Worm (Caenorhabditis elegans) whole organism, late embryonic: ENCODE measurements around the gene T10B9.9.
A peak's percentile ranks its signal among the peaks of the same experiment; 100 is the strongest.

Experiments used
- C08G9.2 ChIP-seq: sonication (generic microtip); optimal IDR thresholded peaks from 2 replicates; lab custom pipeline; 2016; ENCODE audit warnings: mild to moderate bottlenecking, missing genetic modification characterization, moderate library complexity, missing compliant biosample characterization
- F13H6.1 ChIP-seq: sonication (generic microtip); optimal IDR thresholded peaks from 2 replicates; lab custom pipeline; 2016; ENCODE audit warnings: missing genetic modification characterization, missing compliant biosample characterization
- K02D7.2 ChIP-seq: sonication (generic microtip); optimal IDR thresholded peaks from 2 replicates; lab custom pipeline; 2017; ENCODE audit warnings: mild to moderate bottlenecking, missing genetic modification characterization, missing compliant biosample characterization
- K09A11.1 ChIP-seq: sonication (generic microtip); optimal IDR thresholded peaks from 2 replicates; lab custom pipeline; 2017; ENCODE audit warnings: antibody characterized with exemption, mild to moderate bottlenecking, missing genetic modification characterization, missing compliant biosample characterization; ENCODE audit not compliant: insufficient read depth
- T23F11.4 ChIP-seq: fragments of 200-800 bp; sonication (Bioruptor generic); optimal IDR thresholded peaks from 2 replicates; lab custom pipeline; 2018; ENCODE audit warnings: mild to moderate bottlenecking, missing genetic modification characterization, missing compliant biosample characterization
- Y22D7AL.16 ChIP-seq: sonication (generic microtip); optimal IDR thresholded peaks from 2 replicates; lab custom pipeline; 2016; ENCODE audit warnings: missing genetic modification characterization, missing compliant biosample characterization
- ama-1 ChIP-seq: fragments of 150-350 bp; optimal IDR thresholded peaks from 2 replicates; lab custom pipeline; 2014
- ceh-14 ChIP-seq: sonication (generic microtip); optimal IDR thresholded peaks from 2 replicates; lab custom pipeline; 2016; ENCODE audit warnings: missing genotype, missing genetic modification characterization, missing compliant biosample characterization
- ceh-19 ChIP-seq: fragments of 200-800 bp; sonication (Bioruptor generic); optimal IDR thresholded peaks from 2 replicates; lab custom pipeline; 2018; ENCODE audit warnings: mild to moderate bottlenecking, missing genetic modification characterization, missing compliant biosample characterization
- ceh-2 ChIP-seq: sonication (generic microtip); optimal IDR thresholded peaks from 2 replicates; lab custom pipeline; 2016; ENCODE audit warnings: missing genotype, missing genetic modification characterization, missing compliant biosample characterization
- ceh-24 ChIP-seq: sonication (generic microtip); optimal IDR thresholded peaks from 2 replicates; lab custom pipeline; 2016; ENCODE audit warnings: mild to moderate bottlenecking, missing genetic modification characterization, missing compliant biosample characterization
- ceh-30 ChIP-seq: fragments of 150-350 bp; optimal IDR thresholded peaks from 2 replicates; lab custom pipeline; 2014; ENCODE audit warnings: missing biosample characterization, missing genetic modification characterization
- ceh-34 ChIP-seq: sonication (generic microtip); optimal IDR thresholded peaks from 2 replicates; lab custom pipeline; 2016; ENCODE audit warnings: mild to moderate bottlenecking, missing genetic modification characterization, missing compliant biosample characterization
- ceh-48 ChIP-seq: sonication (generic microtip); optimal IDR thresholded peaks from 2 replicates; lab custom pipeline; 2016; ENCODE audit warnings: missing genetic modification characterization, inconsistent platforms, missing compliant biosample characterization
- ceh-6 ChIP-seq: fragments of 200-800 bp; sonication (Bioruptor generic); optimal IDR thresholded peaks from 2 replicates; lab custom pipeline; 2018; ENCODE audit warnings: mild to moderate bottlenecking, missing genetic modification characterization, missing compliant biosample characterization
- che-1 ChIP-seq: sonication (generic microtip); optimal IDR thresholded peaks from 2 replicates; lab custom pipeline; 2016; ENCODE audit warnings: mild to moderate bottlenecking, missing genetic modification characterization, missing compliant biosample characterization
- dmd-4 ChIP-seq: sonication (generic microtip); optimal IDR thresholded peaks from 2 replicates; lab custom pipeline; 2016; ENCODE audit warnings: borderline replicate concordance, missing genetic modification characterization, missing compliant biosample characterization
- dve-1 ChIP-seq: sonication (generic microtip); optimal IDR thresholded peaks from 2 replicates; lab custom pipeline; 2017; ENCODE audit warnings: antibody characterized with exemption, mild to moderate bottlenecking, missing genetic modification characterization, missing compliant biosample characterization
- elt-2 ChIP-seq: sonication (generic microtip); optimal IDR thresholded peaks from 2 replicates; lab custom pipeline; 2016; ENCODE audit warnings: missing genetic modification reagents, missing genetic modification characterization, missing compliant biosample characterization
- elt-4 ChIP-seq: sonication (generic microtip); optimal IDR thresholded peaks from 2 replicates; lab custom pipeline; 2016; ENCODE audit warnings: missing genetic modification characterization, missing compliant biosample characterization
- ets-4 ChIP-seq: sonication (generic microtip); optimal IDR thresholded peaks from 2 replicates; lab custom pipeline; 2016; ENCODE audit warnings: missing genetic modification characterization, missing compliant biosample characterization
- eyg-1 ChIP-seq: sonication (generic microtip); optimal IDR thresholded peaks from 2 replicates; lab custom pipeline; 2016; ENCODE audit warnings: missing genotype, missing genetic modification characterization, missing compliant biosample characterization
- fkh-6 ChIP-seq: sonication (generic microtip); optimal IDR thresholded peaks from 2 replicates; lab custom pipeline; 2016; ENCODE audit warnings: missing genetic modification characterization, missing compliant biosample characterization
- gmeb-2 ChIP-seq: sonication (generic microtip); optimal IDR thresholded peaks from 2 replicates; lab custom pipeline; 2016; ENCODE audit warnings: missing genetic modification characterization, inconsistent platforms, missing compliant biosample characterization
- hlh-13 ChIP-seq: fragments of 200-800 bp; sonication (Bioruptor generic); optimal IDR thresholded peaks from 2 replicates; lab custom pipeline; 2018; ENCODE audit warnings: mild to moderate bottlenecking, missing genetic modification characterization, missing compliant biosample characterization
- hlh-15 ChIP-seq: sonication (generic microtip); optimal IDR thresholded peaks from 2 replicates; lab custom pipeline; 2016; ENCODE audit warnings: missing genetic modification characterization, missing compliant biosample characterization
- hlh-30 ChIP-seq: sonication (generic microtip); optimal IDR thresholded peaks from 2 replicates; lab custom pipeline; 2017; ENCODE audit warnings: antibody characterized with exemption, missing genetic modification characterization, missing compliant biosample characterization; ENCODE audit not compliant: insufficient read depth
- hlh-6 ChIP-seq: sonication (generic microtip); optimal IDR thresholded peaks from 2 replicates; lab custom pipeline; 2016; ENCODE audit warnings: missing genotype, missing genetic modification characterization, missing compliant biosample characterization
- lin-11 ChIP-seq: fragments of 200-800 bp; sonication (Bioruptor generic); optimal IDR thresholded peaks from 2 replicates; lab custom pipeline; 2018; ENCODE audit warnings: mild to moderate bottlenecking, missing genetic modification characterization, missing compliant biosample characterization
- madf-2 ChIP-seq: sonication (generic microtip); optimal IDR thresholded peaks from 2 replicates; lab custom pipeline; 2017; ENCODE audit warnings: missing genetic modification characterization, missing compliant biosample characterization
- mec-3 ChIP-seq: sonication (generic microtip); optimal IDR thresholded peaks from 2 replicates; lab custom pipeline; 2016; ENCODE audit warnings: borderline replicate concordance, missing genetic modification characterization, missing compliant biosample characterization
- nfya-1 ChIP-seq: sonication (generic microtip); optimal IDR thresholded peaks from 2 replicates; lab custom pipeline; 2017; ENCODE audit warnings: missing genetic modification characterization, mild to moderate bottlenecking, missing compliant biosample characterization, antibody characterized with exemption, moderate library complexity
- nhr-11 ChIP-seq: fragments of 150-350 bp; optimal IDR thresholded peaks from 2 replicates; lab custom pipeline; 2014; ENCODE audit warnings: missing biosample characterization, missing genetic modification characterization
- pat-9 ChIP-seq: fragments of 200-800 bp; sonication (Bioruptor generic); optimal IDR thresholded peaks from 2 replicates; lab custom pipeline; 2018; ENCODE audit warnings: mild to moderate bottlenecking, missing genetic modification characterization, moderate library complexity, missing compliant biosample characterization
- pha-4 ChIP-seq: fragments of 150-350 bp; optimal IDR thresholded peaks from 2 replicates; lab custom pipeline; 2018; ENCODE audit warnings: missing biosample characterization, missing genetic modification reagents, missing genetic modification characterization
- pqm-1 ChIP-seq: sonication (generic microtip); optimal IDR thresholded peaks from 2 replicates; lab custom pipeline; 2016; ENCODE audit warnings: missing genetic modification characterization, missing compliant biosample characterization
- pros-1 ChIP-seq: fragments of 150-350 bp; optimal IDR thresholded peaks from 2 replicates; lab custom pipeline; 2014; ENCODE audit warnings: missing biosample characterization, missing genetic modification reagents, missing genetic modification characterization
- rnt-1 ChIP-seq: sonication (generic microtip); optimal IDR thresholded peaks from 2 replicates; lab custom pipeline; 2016; ENCODE audit warnings: missing genetic modification characterization, missing compliant biosample characterization
- sox-4 ChIP-seq: sonication (generic microtip); optimal IDR thresholded peaks from 2 replicates; lab custom pipeline; 2017; ENCODE audit warnings: mild to moderate bottlenecking, missing genetic modification characterization, inconsistent platforms, missing compliant biosample characterization
- syd-9 ChIP-seq: sonication (generic microtip); optimal IDR thresholded peaks from 2 replicates; lab custom pipeline; 2016; ENCODE audit warnings: mild to moderate bottlenecking, missing genetic modification characterization, moderate library complexity, missing compliant biosample characterization
- tbx-2 ChIP-seq: sonication (generic microtip); optimal IDR thresholded peaks from 2 replicates; lab custom pipeline; 2016; ENCODE audit warnings: missing genetic modification characterization, missing compliant biosample characterization
- tbx-7 ChIP-seq: sonication (generic microtip); optimal IDR thresholded peaks from 2 replicates; lab custom pipeline; 2016; ENCODE audit warnings: missing genotype, missing genetic modification characterization, missing compliant biosample characterization
- ttx-3 ChIP-seq: sonication (generic microtip); optimal IDR thresholded peaks from 2 replicates; lab custom pipeline; 2016; ENCODE audit warnings: missing genetic modification reagents, missing genetic modification characterization, missing compliant biosample characterization
- unc-3 ChIP-seq, 2 experiments: fragments of 200-800 bp in 1 of 2; sonication (Bioruptor generic) in 1 of 2; sonication (generic microtip) in 1 of 2; conservative IDR thresholded peaks in 1 of 2; optimal IDR thresholded peaks in 1 of 2; 2 replicates each; pipeline versions ENCODE4 v1.3.6 to Lab custom; 2016 to 2022; ENCODE audit warnings: missing compliant biosample characterization in 2 of 2, missing genetic modification characterization in 2 of 2, missing genetic modification reagents in 1 of 2
- unc-42 ChIP-seq: sonication (generic microtip); optimal IDR thresholded peaks from 2 replicates; lab custom pipeline; 2016; ENCODE audit warnings: missing genotype, missing genetic modification characterization, missing compliant biosample characterization
- unc-55 ChIP-seq: sonication (generic microtip); optimal IDR thresholded peaks from 2 replicates; lab custom pipeline; 2017; ENCODE audit warnings: missing biosample characterization, missing genetic modification reagents, missing genetic modification characterization
- ztf-16 ChIP-seq: sonication (generic microtip); optimal IDR thresholded peaks from 2 replicates; lab custom pipeline; 2017; ENCODE audit warnings: missing genetic modification characterization, missing compliant biosample characterization

Gene T10B9.9

ce11 chrII:9781842-9782241, 6.2 kb upstream of the T10B9.9 start, which contains the start of gene cyp-13A1:
cyp-13A1 (minus strand) TSS chrII:9781997.
- no peak for TF ChIP-seq ceh-34 (tag; lab: Kevin White, UChicago)
- TF ChIP-seq pros-1 (tag; lab: Kevin White, UChicago) = no peak
- TF ChIP-seq rnt-1 (tag; lab: Kevin White, UChicago) = no peak
- no peak for TF ChIP-seq eyg-1
- TF ChIP-seq elt-2 (tag; lab: Kevin White, UChicago) = peak; percentile 10

ce11 chrII:9778495-9778894, 2.8 kb upstream of the T10B9.9 start:
- no peak for TF ChIP-seq mec-3
- TF ChIP-seq rnt-1 (tag; lab: Kevin White, UChicago) = no peak
- TF ChIP-seq ceh-6 = no peak
- no peak for TF ChIP-seq nhr-11 (tag; lab: Kevin White, UChicago)
- TF ChIP-seq unc-55 (GFP tag; lab: Kevin White, UChicago) = no peak
- TF ChIP-seq ceh-14 (tag; lab: Kevin White, UChicago) = no peak
- TF ChIP-seq pha-4 (tag; lab: Kevin White, UChicago) = no peak
- no peak for TF ChIP-seq ceh-2 (tag; lab: Kevin White, UChicago)
- no peak for TF ChIP-seq sox-4 (tag; lab: Kevin White, UChicago)
- no peak for TF ChIP-seq syd-9 (tag; lab: Kevin White, UChicago)
- no peak for TF ChIP-seq Y22D7AL.16 (tag; lab: Kevin White, UChicago)
- TF ChIP-seq hlh-6 (tag; lab: Kevin White, UChicago) = no peak
- TF ChIP-seq C08G9.2 (tag; lab: Kevin White, UChicago) = no peak
- no peak for TF ChIP-seq lin-11
- TF ChIP-seq ceh-30 = no peak
- no peak for TF ChIP-seq elt-2 (tag; lab: Kevin White, UChicago)
- TF ChIP-seq hlh-30 (tag; lab: Kevin White, UChicago) = no peak
- no peak for TF ChIP-seq elt-4
- no peak for TF ChIP-seq madf-2 (tag; lab: Kevin White, UChicago)
- no peak for TF ChIP-seq hlh-13 (GFP tag; lab: Kevin White, UChicago)

ce11 chrII:9774653-9775052, 1.0 kb downstream of the T10B9.9 start:
- TF ChIP-seq ceh-24 (peak; percentile 63), ets-4 (tag; lab: Kevin White, UChicago) (peak; percentile 45), hlh-13 (GFP tag; lab: Kevin White, UChicago) (peak; percentile 81), dmd-4 (tag; lab: Kevin White, UChicago) (peak; percentile 71), unc-3 (GFP tag; conservative IDR thresholded peaks at IDR 0.05; lab: Robert Waterston, UW) (peak; percentile 63), unc-3 (tag; optimal IDR thresholded peaks at IDR 0.05; lab: Kevin White, UChicago) (peak; percentile 79), hlh-6 (tag; lab: Kevin White, UChicago) (peak; percentile 84), unc-42 (tag; lab: Kevin White, UChicago) (peak; percentile 43), C08G9.2 (tag; lab: Kevin White, UChicago) (peak; percentile 70), ama-1 (lab: Kevin White, UChicago) (no peak), K02D7.2 (tag; lab: Kevin White, UChicago) (peak; percentile 50), T23F11.4 (peak; percentile 76), F13H6.1 (tag; lab: Kevin White, UChicago) (peak; percentile 41), hlh-15 (tag; lab: Kevin White, UChicago) (no peak), ceh-19 (peak; percentile 82), pat-9 (tag; lab: Kevin White, UChicago) (peak; percentile 70), gmeb-2 (tag; lab: Kevin White, UChicago) (peak; percentile 84), ztf-16 (tag; lab: Kevin White, UChicago) (peak; percentile 86), nfya-1 (peak; percentile 46), ttx-3 (tag; lab: Kevin White, UChicago) (peak; percentile 90), dve-1 (tag; lab: Kevin White, UChicago) (peak; percentile 83), pqm-1 (tag; lab: Kevin White, UChicago) (peak; percentile 39), pros-1 (tag; lab: Kevin White, UChicago) (peak; percentile 45), rnt-1 (tag; lab: Kevin White, UChicago) (peak; percentile 77), eyg-1 (peak; percentile 64), che-1 (tag; lab: Kevin White, UChicago) (peak; percentile 80), ceh-48 (peak; percentile 66), sox-4 (tag; lab: Kevin White, UChicago) (peak; percentile 79), fkh-6 (tag; lab: Kevin White, UChicago) (peak; percentile 86), K09A11.1 (tag; lab: Kevin White, UChicago) (peak; percentile 61), ceh-30 (no peak), lin-11 (peak; percentile 71), tbx-2 (tag; lab: Kevin White, UChicago) (peak; percentile 73), tbx-7 (peak; percentile 26)
